Worm (Caenorhabditis elegans) whole organism, L4 larva: ENCODE data around the gene mboa-3.
A peak's percentile ranks its signal among the peaks of the same experiment; 100 is the strongest.

Experiments
- D1046.2 ChIP-seq: fragments of 200-800 bp; sonication (Bioruptor generic); IDR thresholded peaks from 2 replicates; pipeline ENCODE4 v1.3.6; 2022; ENCODE audit warnings: missing genetic modification characterization, missing compliant biosample characterization
- F49E8.2 ChIP-seq: sonication (generic microtip); optimal IDR thresholded peaks from 2 replicates; lab custom pipeline; 2016; ENCODE audit warnings: missing compliant biosample characterization, mild to moderate bottlenecking, missing genetic modification characterization, borderline replicate concordance
- T20F7.1 ChIP-seq: fragments of 200-800 bp; sonication (Bioruptor generic); optimal IDR thresholded peaks from 2 replicates; lab custom pipeline; 2018; ENCODE audit warnings: mild to moderate bottlenecking, missing genetic modification characterization, missing compliant biosample characterization
- T26A8.4 ChIP-seq: fragments of 200-800 bp; sonication (Bioruptor generic); IDR thresholded peaks from 2 replicates; pipeline ENCODE4 v1.3.6; 2022; ENCODE audit warnings: missing genetic modification characterization, missing compliant biosample characterization
- Y48G9A.11 ChIP-seq: fragments of 200-800 bp; sonication (Bioruptor generic); IDR thresholded peaks from 2 replicates; pipeline ENCODE4 v1.3.6; 2022; ENCODE audit warnings: missing genetic modification reagents, missing genetic modification characterization, missing compliant biosample characterization
- ZK337.2 ChIP-seq: fragments of 200-800 bp; sonication (Bioruptor generic); IDR thresholded peaks from 2 replicates; pipeline ENCODE4 v1.3.6; 2022; ENCODE audit warnings: missing genetic modification reagents, missing genetic modification characterization, missing compliant biosample characterization
- ZK546.5 ChIP-seq, 2 experiments: sonication (generic microtip); optimal IDR thresholded peaks; 2 replicates each; lab custom pipeline; 2017; ENCODE audit warnings: missing biosample characterization in 2 of 2, missing genetic modification characterization in 2 of 2
- aha-1 ChIP-seq: fragments of 150-350 bp; peaks from one replicate; lab custom pipeline; 2014; ENCODE audit warnings: missing biosample characterization, missing genetic modification characterization
- arid-1 ChIP-seq: fragments of 200-800 bp; sonication (Bioruptor generic); conservative IDR thresholded peaks from 2 replicates; pipeline ENCODE4 v1.3.6; 2022; ENCODE audit warnings: missing genetic modification reagents, missing genetic modification characterization, missing compliant biosample characterization
- attf-4 ChIP-seq: sonication (generic microtip); optimal IDR thresholded peaks from 3 replicates; lab custom pipeline; 2017; ENCODE audit warnings: missing biosample characterization, missing genetic modification characterization
- ceh-20 ChIP-seq: fragments of 200-800 bp; sonication (Bioruptor generic); IDR thresholded peaks from 2 replicates; pipeline ENCODE4 v1.3.6; 2022; ENCODE audit warnings: missing genetic modification reagents, missing genetic modification characterization, missing compliant biosample characterization
- ceh-28 ChIP-seq: fragments of 150-350 bp; optimal IDR thresholded peaks from 2 replicates; lab custom pipeline; 2014; ENCODE audit warnings: missing biosample characterization, missing genetic modification reagents, missing genetic modification characterization
- ceh-32 ChIP-seq: sonication (generic microtip); optimal IDR thresholded peaks from 2 replicates; lab custom pipeline; 2016; ENCODE audit warnings: mild to moderate bottlenecking, missing genetic modification characterization, missing compliant biosample characterization; ENCODE audit not compliant: poor library complexity
- ceh-82 ChIP-seq: sonication (generic microtip); optimal IDR thresholded peaks from 2 replicates; lab custom pipeline; 2017; ENCODE audit warnings: missing biosample characterization, missing genetic modification characterization
- cey-2 ChIP-seq: sonication (generic microtip); optimal IDR thresholded peaks from 3 replicates; lab custom pipeline; 2017; ENCODE audit warnings: missing genetic modification characterization, mild to moderate bottlenecking, missing compliant biosample characterization, antibody characterized with exemption, borderline replicate concordance; ENCODE audit not compliant: insufficient read depth
- ctbp-1 ChIP-seq: fragments of 200-800 bp; sonication (Bioruptor generic); IDR thresholded peaks from 2 replicates; pipeline ENCODE4 v1.3.6; 2022; ENCODE audit warnings: missing genetic modification reagents, missing genetic modification characterization, missing compliant biosample characterization
- daf-19 ChIP-seq: fragments of 200-800 bp; sonication (Bioruptor generic); conservative IDR thresholded peaks from 2 replicates; pipeline ENCODE4 v1.3.6; 2022; ENCODE audit warnings: missing genetic modification characterization, missing compliant biosample characterization
- daf-8 ChIP-seq: fragments of 200-800 bp; sonication (Bioruptor generic); IDR thresholded peaks from 2 replicates; pipeline ENCODE4 v1.3.6; 2022; ENCODE audit warnings: missing genetic modification characterization, missing compliant biosample characterization
- dmd-6 ChIP-seq: fragments of 200-800 bp; sonication (Bioruptor generic); IDR thresholded peaks from 2 replicates; pipeline ENCODE4 v1.3.6; 2022; ENCODE audit warnings: missing genetic modification reagents, missing genetic modification characterization, missing compliant biosample characterization
- dmd-9 ChIP-seq: fragments of 200-800 bp; sonication (Bioruptor generic); IDR thresholded peaks from 2 replicates; pipeline ENCODE4 v1.3.6; 2022; ENCODE audit warnings: missing genetic modification reagents, missing genetic modification characterization, missing compliant biosample characterization
- duxl-1 ChIP-seq: sonication (generic microtip); optimal IDR thresholded peaks from 2 replicates; lab custom pipeline; 2016; ENCODE audit warnings: mild to moderate bottlenecking, missing genetic modification characterization, moderate library complexity, missing compliant biosample characterization; ENCODE audit not compliant: poor library complexity
- fos-1 ChIP-seq: fragments of 150-350 bp; optimal IDR thresholded peaks from 2 replicates; lab custom pipeline; 2014; ENCODE audit warnings: missing biosample characterization, missing genetic modification characterization
- gei-8 ChIP-seq: fragments of 200-800 bp; sonication (Bioruptor generic); optimal IDR thresholded peaks from 2 replicates; lab custom pipeline; 2018; ENCODE audit warnings: mild to moderate bottlenecking, missing genetic modification characterization, missing compliant biosample characterization
- hlh-11 ChIP-seq: fragments of 200-800 bp; sonication (Bioruptor generic); optimal IDR thresholded peaks from 2 replicates; lab custom pipeline; 2018; ENCODE audit warnings: mild to moderate bottlenecking, missing genetic modification characterization, missing compliant biosample characterization
- hlh-30 ChIP-seq: sonication (generic microtip); optimal IDR thresholded peaks from 2 replicates; lab custom pipeline; 2017; ENCODE audit warnings: antibody characterized with exemption, mild to moderate bottlenecking, missing genetic modification characterization, missing compliant biosample characterization; ENCODE audit not compliant: insufficient read depth
- hmg-1.1 ChIP-seq: fragments of 200-800 bp; sonication (Bioruptor generic); IDR thresholded peaks from 2 replicates; pipeline ENCODE4 v1.3.6; 2022; ENCODE audit warnings: missing genetic modification reagents, missing genetic modification characterization, missing compliant biosample characterization
- jun-1 ChIP-seq: fragments of 150-350 bp; optimal IDR thresholded peaks from 2 replicates; lab custom pipeline; 2014; ENCODE audit warnings: missing biosample characterization, missing genetic modification reagents, missing genetic modification characterization
- lin-1 ChIP-seq: fragments of 200-800 bp; sonication (Bioruptor generic); IDR thresholded peaks from 2 replicates; pipeline ENCODE4 v1.3.6; 2022; ENCODE audit warnings: missing genetic modification reagents, missing genetic modification characterization, missing compliant biosample characterization
- lin-38 ChIP-seq: fragments of 200-800 bp; sonication (Bioruptor generic); IDR thresholded peaks from 2 replicates; pipeline ENCODE4 v1.3.6; 2022; ENCODE audit warnings: missing genetic modification reagents, missing genetic modification characterization, missing compliant biosample characterization
- lin-39 ChIP-seq: fragments of 150-350 bp; optimal IDR thresholded peaks from 2 replicates; lab custom pipeline; 2014; ENCODE audit warnings: missing biosample characterization, missing genetic modification reagents, missing genetic modification characterization
- mdl-1 ChIP-seq, 2 experiments: fragments of 150-350 bp in 1 of 2; sonication (generic microtip) in 1 of 2; optimal IDR thresholded peaks; 2 replicates each; lab custom pipeline; 2014 to 2017; ENCODE audit warnings: missing biosample characterization in 2 of 2, missing genetic modification characterization in 2 of 2
- mdt-29 ChIP-seq: fragments of 200-800 bp; sonication (Bioruptor generic); IDR thresholded peaks from 2 replicates; pipeline ENCODE4 v1.3.6; 2022; ENCODE audit warnings: missing genetic modification reagents, missing genetic modification characterization, missing compliant biosample characterization
- mep-1 ChIP-seq: fragments of 150-350 bp; sonication (generic microtip); optimal IDR thresholded peaks from 3 replicates; lab custom pipeline; 2014; ENCODE audit warnings: missing biosample characterization, missing genetic modification characterization
- mes-2 ChIP-seq: sonication (generic microtip); optimal IDR thresholded peaks from 2 replicates; lab custom pipeline; 2016; ENCODE audit warnings: missing genotype, mild to moderate bottlenecking, missing genetic modification characterization, missing compliant biosample characterization; ENCODE audit not compliant: poor library complexity, severe bottlenecking
- nhr-102 ChIP-seq: sonication (generic microtip); optimal IDR thresholded peaks from 2 replicates; lab custom pipeline; 2016; ENCODE audit warnings: mild to moderate bottlenecking, missing genetic modification characterization, moderate library complexity, missing compliant biosample characterization
- nhr-237 ChIP-seq: sonication (generic microtip); optimal IDR thresholded peaks from 2 replicates; lab custom pipeline; 2017; ENCODE audit warnings: missing biosample characterization, missing genetic modification characterization
- nhr-25 ChIP-seq: sonication (generic microtip); optimal IDR thresholded peaks from 2 replicates; lab custom pipeline; 2017; ENCODE audit warnings: missing genetic modification characterization, mild to moderate bottlenecking, missing compliant biosample characterization, antibody characterized with exemption, moderate library complexity, borderline replicate concordance; ENCODE audit not compliant: insufficient read depth
- nhr-28 ChIP-seq: fragments of 150-350 bp; optimal IDR thresholded peaks from 2 replicates; lab custom pipeline; 2014; ENCODE audit warnings: missing biosample characterization, missing genetic modification characterization
- nhr-41 ChIP-seq: fragments of 200-800 bp; sonication (Bioruptor generic); IDR thresholded peaks from 2 replicates; pipeline ENCODE4 v1.3.6; 2022; ENCODE audit warnings: missing genetic modification reagents, missing genetic modification characterization, missing compliant biosample characterization
- nhr-42 ChIP-seq: fragments of 200-800 bp; sonication (Bioruptor generic); IDR thresholded peaks from 2 replicates; pipeline ENCODE4 v1.3.6; 2022; ENCODE audit warnings: missing genetic modification characterization, missing compliant biosample characterization
- nhr-48 ChIP-seq: sonication (generic microtip); optimal IDR thresholded peaks from 2 replicates; lab custom pipeline; 2016; ENCODE audit warnings: mild to moderate bottlenecking, missing genetic modification characterization, missing compliant biosample characterization
- nhr-6 ChIP-seq: fragments of 150-350 bp; optimal IDR thresholded peaks from 2 replicates; lab custom pipeline; 2014; ENCODE audit warnings: missing biosample characterization, missing genetic modification characterization
- php-3 ChIP-seq: fragments of 200-800 bp; sonication (Bioruptor generic); IDR thresholded peaks from 2 replicates; pipeline ENCODE4 v1.3.6; 2022; ENCODE audit warnings: missing genetic modification reagents, missing genetic modification characterization, missing compliant biosample characterization
- pqm-1 ChIP-seq: sonication (generic microtip); optimal IDR thresholded peaks from 2 replicates; lab custom pipeline; 2017; ENCODE audit warnings: missing biosample characterization, missing genetic modification characterization
- saeg-2 ChIP-seq: fragments of 200-800 bp; sonication (Bioruptor generic); IDR thresholded peaks from 2 replicates; pipeline ENCODE4 v1.3.6; 2022; ENCODE audit warnings: missing genetic modification reagents, missing genetic modification characterization, missing compliant biosample characterization
- set-16 ChIP-seq: fragments of 200-800 bp; sonication (Bioruptor generic); IDR thresholded peaks from 2 replicates; pipeline ENCODE4 v1.3.6; 2022; ENCODE audit warnings: missing genetic modification reagents, missing genetic modification characterization, missing compliant biosample characterization
- skn-1 ChIP-seq: fragments of 150-350 bp; optimal IDR thresholded peaks from 2 replicates; lab custom pipeline; 2014; ENCODE audit warnings: missing biosample characterization, missing genetic modification characterization
- snpc-4 ChIP-seq: fragments of 150-350 bp; optimal IDR thresholded peaks from 2 replicates; lab custom pipeline; 2014; ENCODE audit warnings: missing biosample characterization, missing genetic modification characterization
- spr-3 ChIP-seq: fragments of 200-800 bp; sonication (Bioruptor generic); optimal IDR thresholded peaks from 2 replicates; lab custom pipeline; 2018; ENCODE audit warnings: mild to moderate bottlenecking, missing genetic modification characterization, missing compliant biosample characterization
- unc-130 ChIP-seq: sonication (generic microtip); optimal IDR thresholded peaks from 2 replicates; lab custom pipeline; 2016; ENCODE audit warnings: missing genetic modification reagents, missing genetic modification characterization, missing compliant biosample characterization
- unc-39 ChIP-seq: sonication (generic microtip); optimal IDR thresholded peaks from 2 replicates; lab custom pipeline; 2017; ENCODE audit warnings: missing biosample characterization, missing genetic modification characterization
- zfp-2 ChIP-seq: sonication (generic microtip); optimal IDR thresholded peaks from 2 replicates; lab custom pipeline; 2016; ENCODE audit warnings: mild to moderate bottlenecking, missing genetic modification characterization, missing compliant biosample characterization

Gene mboa-3

DNA sequence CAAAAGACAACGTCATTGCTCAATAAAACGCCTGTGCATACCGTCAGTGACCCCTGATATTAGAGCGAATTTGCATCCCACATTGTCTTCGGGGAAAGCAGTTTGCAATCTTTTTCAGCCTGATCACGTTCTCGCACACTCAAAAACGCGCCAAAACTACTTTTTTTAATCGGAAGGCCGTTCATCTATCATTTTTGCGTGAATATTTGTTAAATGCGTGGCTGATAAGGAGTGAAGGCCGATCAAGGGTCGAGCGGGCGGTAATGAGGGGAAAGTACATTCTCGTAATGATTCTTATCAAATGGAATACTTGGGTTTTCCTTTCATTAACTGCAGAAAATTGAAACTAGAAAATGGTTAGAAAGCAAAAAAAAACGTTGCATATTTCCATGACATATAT lies 1.6 kb upstream of the mboa-3 start (continued):
- TF ChIP-seq set-16, result no peak
- TF ChIP-seq dmd-9 (GFP tag; lab: Robert Waterston, UW), result no peak
- TF ChIP-seq nhr-25 (tag; lab: Kevin White, UChicago), result peak; percentile 46
- no peak for TF ChIP-seq lin-39 (tag; lab: Kevin White, UChicago)
- no peak for TF ChIP-seq gei-8 (GFP tag; lab: Kevin White, UChicago)
- TF ChIP-seq ZK546.5 (tag; optimal IDR thresholded peaks at IDR 0.05; lab: Kevin White, UChicago), result no peak
- no peak for TF ChIP-seq T20F7.1 (GFP tag; lab: Kevin White, UChicago)
- TF ChIP-seq php-3 (GFP tag; lab: Robert Waterston, UW), result peak; percentile 48; the same call in 1 of the 2 replicates
- TF ChIP-seq Y48G9A.11 (GFP tag; lab: Robert Waterston, UW), result no peak
- TF ChIP-seq ZK337.2 (GFP tag; lab: Robert Waterston, UW), result no peak
- no peak for TF ChIP-seq daf-19 (GFP tag; lab: Robert Waterston, UW)
- TF ChIP-seq unc-130, result no peak
- no peak for TF ChIP-seq saeg-2 (GFP tag; lab: Robert Waterston, UW)
- TF ChIP-seq pqm-1 (tag; lab: Kevin White, UChicago), result peak; percentile 49
- TF ChIP-seq aha-1 (tag; lab: Kevin White, UChicago), result no peak
- 0 out of 2 replicates have a peak, but pooled peaks have one; percentile 15 for TF ChIP-seq lin-1 (GFP tag; lab: Robert Waterston, UW)
- no peak for TF ChIP-seq ceh-82
- no peak for TF ChIP-seq nhr-41 (GFP tag; lab: Robert Waterston, UW)
- TF ChIP-seq ceh-32 (tag; lab: Kevin White, UChicago), result no peak
- TF ChIP-seq mes-2 (tag; lab: Kevin White, UChicago), result peak; percentile 12
- TF ChIP-seq mdl-1 (tag; optimal IDR thresholded peaks at IDR 0.05; lab: Kevin White, UChicago), result peak in 1 of 2 experiments; percentile 63
- TF ChIP-seq daf-8 (GFP tag; lab: Robert Waterston, UW), result no peak
- TF ChIP-seq hlh-30 (tag; lab: Kevin White, UChicago), result no peak
- no peak for TF ChIP-seq fos-1 (tag; lab: Kevin White, UChicago)
- TF ChIP-seq ctbp-1 (GFP tag; lab: Robert Waterston, UW), result no peak
- no peak for TF ChIP-seq snpc-4
- TF ChIP-seq cey-2 (tag; lab: Kevin White, UChicago), result no peak
- TF ChIP-seq attf-4 (tag; lab: Kevin White, UChicago), result no peak
- no peak for TF ChIP-seq hmg-1.1 (GFP tag; lab: Robert Waterston, UW)
- peak; percentile 50 for TF ChIP-seq nhr-28 (tag; lab: Kevin White, UChicago)
- no peak for TF ChIP-seq nhr-6 (tag; lab: Kevin White, UChicago)
- no peak for TF ChIP-seq spr-3 (GFP tag; lab: Kevin White, UChicago)
- peak; percentile 27 for TF ChIP-seq nhr-48 (tag; lab: Kevin White, UChicago)
- no peak for TF ChIP-seq skn-1 (tag; lab: Kevin White, UChicago)
- no peak for TF ChIP-seq lin-38 (GFP tag; lab: Robert Waterston, UW)
- no peak for TF ChIP-seq mep-1 (tag; lab: Kevin White, UChicago)
- no peak for TF ChIP-seq ceh-20 (GFP tag; lab: Robert Waterston, UW)
- TF ChIP-seq zfp-2, result no peak
- peak; percentile 79 for TF ChIP-seq hlh-11 (tag; lab: Kevin White, UChicago)
- peak; percentile 68 for TF ChIP-seq dmd-6 (GFP tag; lab: Robert Waterston, UW)
- TF ChIP-seq nhr-102 (tag; lab: Kevin White, UChicago), result no peak
- TF ChIP-seq duxl-1 (tag; lab: Kevin White, UChicago), result no peak
- no peak for TF ChIP-seq T26A8.4 (GFP tag; lab: Robert Waterston, UW)
- TF ChIP-seq jun-1 (tag; lab: Kevin White, UChicago), result no peak
- TF ChIP-seq ceh-28, result no peak
- no peak for TF ChIP-seq D1046.2 (GFP tag; lab: Robert Waterston, UW)
- TF ChIP-seq nhr-237 (tag; lab: Kevin White, UChicago), result no peak
- TF ChIP-seq unc-39 (tag; lab: Kevin White, UChicago), result no peak
- TF ChIP-seq F49E8.2 (tag; lab: Kevin White, UChicago), result no peak
- TF ChIP-seq nhr-42 (GFP tag; lab: Robert Waterston, UW), result no peak
- no peak for TF ChIP-seq mdt-29 (GFP tag; lab: Robert Waterston, UW)
- no peak for TF ChIP-seq arid-1 (GFP tag; lab: Robert Waterston, UW)
